Worm (Caenorhabditis elegans) whole organism, mixed stage, embryonic: Measurements from ENCODE around the gene F48G7.5.

Source experiments
- M03D4.4 ChIP-seq: sonication (generic microtip); optimal IDR thresholded peaks from 2 replicates; lab custom pipeline; 2017; ENCODE audit warnings: mild to moderate bottlenecking, missing genetic modification characterization, missing compliant biosample characterization
- bed-3 ChIP-seq: fragments of 200-800 bp; sonication (Bioruptor generic); optimal IDR thresholded peaks from 3 replicates; lab custom pipeline; 2018; ENCODE audit warnings: mild to moderate bottlenecking, missing genetic modification characterization, moderate library complexity, missing compliant biosample characterization
- blmp-1 ChIP-seq: fragments of 150-350 bp; optimal IDR thresholded peaks from 2 replicates; lab custom pipeline; 2014; ENCODE audit warnings: missing biosample characterization, missing genetic modification characterization
- ceh-39 ChIP-seq: fragments of 150-350 bp; optimal IDR thresholded peaks from 2 replicates; lab custom pipeline; 2014; ENCODE audit warnings: missing biosample characterization, missing genetic modification characterization
- ceh-43 ChIP-seq: fragments of 200-800 bp; sonication (Bioruptor generic); optimal IDR thresholded peaks from 2 replicates; lab custom pipeline; 2018; ENCODE audit warnings: mild to moderate bottlenecking, missing genetic modification characterization, moderate library complexity, missing compliant biosample characterization
- ceh-83 ChIP-seq: fragments of 200-800 bp; sonication (Bioruptor generic); optimal IDR thresholded peaks from 2 replicates; lab custom pipeline; 2018; ENCODE audit warnings: mild to moderate bottlenecking, missing genetic modification characterization, missing compliant biosample characterization
- ces-1 ChIP-seq: fragments of 150-350 bp; optimal IDR thresholded peaks from 2 replicates; lab custom pipeline; 2014; ENCODE audit warnings: missing biosample characterization, missing genetic modification reagents, missing genetic modification characterization
- cnd-1 ChIP-seq: fragments of 200-800 bp; sonication (Bioruptor generic); optimal IDR thresholded peaks from 2 replicates; lab custom pipeline; 2018; ENCODE audit warnings: mild to moderate bottlenecking, missing genetic modification characterization, missing compliant biosample characterization
- drap-1 ChIP-seq: fragments of 200-800 bp; sonication (Bioruptor generic); optimal IDR thresholded peaks from 3 replicates; lab custom pipeline; 2018; ENCODE audit warnings: mild to moderate bottlenecking, missing genetic modification characterization, missing compliant biosample characterization
- elt-1 ChIP-seq: sonication (generic microtip); optimal IDR thresholded peaks from 2 replicates; lab custom pipeline; 2017; ENCODE audit warnings: missing genetic modification characterization, mild to moderate bottlenecking, missing compliant biosample characterization, antibody characterized with exemption, moderate library complexity, borderline replicate concordance; ENCODE audit not compliant: insufficient read depth
- elt-3 ChIP-seq: fragments of 150-350 bp; optimal IDR thresholded peaks from 2 replicates; lab custom pipeline; 2014; ENCODE audit warnings: missing biosample characterization, missing genetic modification characterization
- flh-1 ChIP-seq: fragments of 200-800 bp; sonication (Bioruptor generic); optimal IDR thresholded peaks from 2 replicates; lab custom pipeline; 2018; ENCODE audit warnings: mild to moderate bottlenecking, missing genetic modification characterization, moderate library complexity, missing compliant biosample characterization
- hlh-1 ChIP-seq: fragments of 150-350 bp; optimal IDR thresholded peaks from 2 replicates; lab custom pipeline; 2014; ENCODE audit warnings: missing biosample characterization, missing genetic modification reagents, missing genetic modification characterization
- lin-13 ChIP-seq: fragments of 150-350 bp; optimal IDR thresholded peaks from 2 replicates; lab custom pipeline; 2014; ENCODE audit warnings: missing biosample characterization, missing genetic modification characterization
- lin-32 ChIP-seq: fragments of 200-800 bp; sonication (Bioruptor generic); optimal IDR thresholded peaks from 2 replicates; lab custom pipeline; 2018; ENCODE audit warnings: mild to moderate bottlenecking, missing genetic modification characterization, missing compliant biosample characterization
- lsy-2 ChIP-seq: fragments of 150-350 bp; optimal IDR thresholded peaks from 2 replicates; lab custom pipeline; 2014; ENCODE audit warnings: missing biosample characterization, missing genetic modification characterization
- mep-1 ChIP-seq: fragments of 150-350 bp; optimal IDR thresholded peaks from 2 replicates; lab custom pipeline; 2017; ENCODE audit warnings: missing biosample characterization, missing genetic modification reagents, missing genetic modification characterization, inconsistent platforms
- nhr-12 ChIP-seq: fragments of 150-350 bp; optimal IDR thresholded peaks from 2 replicates; lab custom pipeline; 2014; ENCODE audit warnings: missing biosample characterization, missing genetic modification characterization
- nhr-2 ChIP-seq: fragments of 150-350 bp; optimal IDR thresholded peaks from 2 replicates; lab custom pipeline; 2014; ENCODE audit warnings: missing biosample characterization, missing genetic modification characterization
- nhr-28 ChIP-seq: fragments of 150-350 bp; optimal IDR thresholded peaks from 2 replicates; lab custom pipeline; 2014; ENCODE audit warnings: missing biosample characterization, missing genetic modification characterization
- nhr-76 ChIP-seq: sonication (generic microtip); optimal IDR thresholded peaks from 2 replicates; lab custom pipeline; 2017; ENCODE audit warnings: missing biosample characterization, missing genetic modification characterization
- pha-4 ChIP-seq: fragments of 150-350 bp; optimal IDR thresholded peaks from 2 replicates; lab custom pipeline; 2018; ENCODE audit warnings: missing biosample characterization, missing genetic modification reagents, missing genetic modification characterization
- snpc-4 ChIP-seq: fragments of 150-350 bp; optimal IDR thresholded peaks from 2 replicates; lab custom pipeline; 2014; ENCODE audit warnings: missing biosample characterization, missing genetic modification characterization
- sptf-1 ChIP-seq: sonication (generic microtip); optimal IDR thresholded peaks from 2 replicates; lab custom pipeline; 2017; ENCODE audit warnings: mild to moderate bottlenecking, missing genetic modification characterization, moderate library complexity, missing compliant biosample characterization
- tbx-8 ChIP-seq: fragments of 200-800 bp; sonication (Bioruptor generic); optimal IDR thresholded peaks from 2 replicates; lab custom pipeline; 2018; ENCODE audit warnings: mild to moderate bottlenecking, missing genetic modification characterization, moderate library complexity, missing compliant biosample characterization
- unc-39 ChIP-seq: fragments of 150-350 bp; optimal IDR thresholded peaks from 2 replicates; lab custom pipeline; 2014; ENCODE audit warnings: missing biosample characterization, missing genetic modification characterization
- unc-62 ChIP-seq: fragments of 150-350 bp; optimal IDR thresholded peaks from 2 replicates; lab custom pipeline; 2014; ENCODE audit warnings: missing biosample characterization, missing genetic modification reagents, missing genetic modification characterization
- zip-8 ChIP-seq: fragments of 150-350 bp; optimal IDR thresholded peaks from 2 replicates; lab custom pipeline; 2014; ENCODE audit warnings: missing biosample characterization, missing genetic modification characterization
- ztf-11 ChIP-seq: fragments of 150-350 bp; optimal IDR thresholded peaks from 2 replicates; lab custom pipeline; 2014; ENCODE audit warnings: missing biosample characterization, missing genetic modification characterization

The F48G7.5 gene

DNA sequence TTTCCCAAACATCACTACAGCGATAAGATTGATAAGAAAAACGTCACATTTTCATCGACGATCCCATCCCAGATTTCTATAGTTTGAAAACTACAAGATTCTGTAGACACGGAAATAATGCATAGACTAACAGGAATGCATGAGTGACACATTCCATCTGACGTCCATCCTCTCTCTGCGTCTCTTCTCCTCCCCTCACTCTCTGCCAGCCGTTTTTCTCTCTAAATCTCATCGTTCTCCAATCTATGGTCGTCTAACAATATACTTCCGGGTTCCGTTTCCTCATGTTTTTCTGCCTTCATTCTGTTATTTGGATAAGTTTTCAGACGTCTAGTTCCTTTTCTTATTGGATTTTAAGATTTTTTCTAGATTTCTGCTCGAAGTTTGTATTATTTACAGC, 3.7 kb downstream of the F48G7.5 start, which contains the start of gene F48G7.4:
F48G7.4 (plus strand) TSS at position 400 of the 400 bp plus-strand sequence.
- peak; percentile 86 for TF ChIP-seq unc-62 (GFP tag; lab: Kevin White, UChicago)
- TF ChIP-seq cnd-1 (tag; lab: Kevin White, UChicago) = no peak

DNA sequence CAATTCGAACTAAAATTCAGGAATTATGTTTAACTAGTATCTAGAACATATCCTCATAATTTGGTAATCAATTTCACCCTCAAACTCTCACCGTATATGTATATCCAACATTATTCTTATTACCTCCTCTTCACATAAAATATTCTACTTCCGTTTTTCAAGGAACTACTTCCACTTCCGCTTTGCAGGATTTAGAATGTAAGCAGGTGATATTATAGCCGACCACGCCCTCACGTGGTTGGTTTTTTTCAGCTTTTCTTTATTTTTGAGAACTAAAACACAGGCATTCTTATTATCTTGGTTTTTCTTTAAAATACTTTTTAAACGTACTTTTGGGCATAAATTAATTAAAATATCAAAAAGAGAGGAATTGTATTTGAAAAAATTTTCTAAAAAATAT, 4.8 kb downstream of the F48G7.5 start:
- TF ChIP-seq flh-1 = no peak
- no peak for TF ChIP-seq M03D4.4 (tag; lab: Kevin White, UChicago)
- TF ChIP-seq elt-1 (tag; lab: Kevin White, UChicago) = no peak
- no peak for TF ChIP-seq ztf-11
- TF ChIP-seq drap-1 = no peak
- TF ChIP-seq snpc-4 (tag; lab: Kevin White, UChicago) = no peak
- no peak for TF ChIP-seq ceh-39 (tag; lab: Kevin White, UChicago)

DNA sequence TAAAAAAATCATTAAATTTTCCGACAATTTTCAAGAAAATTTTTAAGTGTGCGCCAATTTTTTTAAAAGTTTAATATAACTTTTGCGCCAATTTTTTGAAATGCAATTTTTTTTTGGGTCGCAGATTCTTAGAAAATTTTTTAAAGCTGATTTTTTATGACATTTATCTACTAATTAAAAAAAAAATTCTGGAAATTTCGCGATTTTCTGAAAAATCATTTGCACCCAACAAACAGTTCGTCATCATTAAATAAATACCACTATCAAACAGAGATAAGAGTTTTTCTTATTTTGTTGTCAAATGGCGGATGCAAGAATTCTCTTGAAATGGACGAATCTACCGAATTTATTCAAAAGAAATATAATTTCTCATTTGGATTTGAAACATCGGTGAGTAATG, 7.5 kb downstream of the F48G7.5 start, which contains the start of gene F48G7.13:
F48G7.13 (plus strand) TSS at position 301 of the 400 bp plus-strand sequence.
- TF ChIP-seq unc-39 (tag; lab: Kevin White, UChicago) = no peak
- TF ChIP-seq tbx-8 (GFP tag; lab: Kevin White, UChicago) = no peak
- no peak for TF ChIP-seq nhr-2 (tag; lab: Kevin White, UChicago)
- no peak for TF ChIP-seq mep-1
- no peak for TF ChIP-seq snpc-4 (tag; lab: Kevin White, UChicago)
- no peak for TF ChIP-seq zip-8 (tag; lab: Kevin White, UChicago)
- no peak for TF ChIP-seq M03D4.4 (tag; lab: Kevin White, UChicago)
- TF ChIP-seq bed-3 = no peak
- no peak for TF ChIP-seq ceh-83
- TF ChIP-seq unc-62 (GFP tag; lab: Kevin White, UChicago) = no peak
- TF ChIP-seq drap-1 = no peak
- no peak for TF ChIP-seq hlh-1 (tag; lab: Kevin White, UChicago)
- TF ChIP-seq nhr-28 = no peak
- no peak for TF ChIP-seq ceh-43 (GFP tag; lab: Kevin White, UChicago)
- TF ChIP-seq ztf-11 = no peak
- no peak for TF ChIP-seq lin-32 (GFP tag; lab: Kevin White, UChicago)

DNA sequence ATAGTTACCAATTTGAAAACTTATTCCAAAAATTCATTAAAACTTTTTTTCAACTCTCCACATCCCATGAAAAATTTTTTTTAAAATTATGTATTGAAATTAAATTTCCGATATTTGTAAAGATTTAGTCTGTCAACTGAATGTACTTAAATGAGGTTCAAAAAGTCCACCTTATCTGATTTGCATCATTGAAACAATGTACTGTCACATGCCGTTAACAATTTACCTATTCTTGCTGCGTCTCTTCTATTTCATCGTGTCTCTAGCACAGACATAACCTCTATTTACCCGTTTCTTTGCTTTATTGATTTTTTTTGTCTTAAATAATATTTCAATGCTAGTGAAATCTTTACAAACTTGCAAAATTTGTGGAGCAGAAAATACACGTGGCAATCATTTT, 12.5 kb downstream of the F48G7.5 start, which contains the start of gene nhr-90:
nhr-90 (plus strand) TSS at position 296 of the 400 bp plus-strand sequence.
- TF ChIP-seq lin-13 (tag; lab: Kevin White, UChicago) (no peak), sptf-1 (tag; lab: Kevin White, UChicago) (no peak), nhr-28 (no peak), nhr-76 (tag; lab: Kevin White, UChicago) (no peak), ceh-83 (no peak), ceh-43 (GFP tag; lab: Kevin White, UChicago) (no peak), blmp-1 (tag; lab: Kevin White, UChicago) (no peak)

DNA sequence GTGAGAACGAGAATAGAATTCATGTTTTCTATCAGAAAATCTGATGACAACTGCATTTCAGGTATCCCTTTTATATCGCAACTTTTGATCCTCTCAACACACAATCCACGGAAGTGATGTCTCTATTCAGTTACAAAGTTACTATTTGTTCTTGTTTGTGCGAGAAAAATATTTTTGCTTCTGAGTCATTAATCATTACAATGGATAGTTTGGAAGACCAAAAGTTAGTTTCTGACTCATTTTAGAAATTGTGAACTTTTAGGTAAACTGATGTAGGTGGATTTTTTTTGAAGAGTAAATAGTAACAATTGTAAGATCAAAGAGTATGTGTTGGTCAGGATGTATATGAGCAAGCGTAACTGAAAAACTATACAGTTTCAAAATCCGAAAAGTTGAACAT, 13.1 kb downstream of the F48G7.5 start, which contains the start of gene srlf-36:
srlf-36 (minus strand) TSS at position 101 of the 400 bp plus-strand sequence.
- TF ChIP-seq nhr-2 (tag; lab: Kevin White, UChicago) (no peak), cnd-1 (tag; lab: Kevin White, UChicago) (no peak), lin-32 (GFP tag; lab: Kevin White, UChicago) (no peak), ces-1 (GFP tag; lab: Kevin White, UChicago) (no peak), blmp-1 (tag; lab: Kevin White, UChicago) (no peak), nhr-76 (tag; lab: Kevin White, UChicago) (no peak)

DNA sequence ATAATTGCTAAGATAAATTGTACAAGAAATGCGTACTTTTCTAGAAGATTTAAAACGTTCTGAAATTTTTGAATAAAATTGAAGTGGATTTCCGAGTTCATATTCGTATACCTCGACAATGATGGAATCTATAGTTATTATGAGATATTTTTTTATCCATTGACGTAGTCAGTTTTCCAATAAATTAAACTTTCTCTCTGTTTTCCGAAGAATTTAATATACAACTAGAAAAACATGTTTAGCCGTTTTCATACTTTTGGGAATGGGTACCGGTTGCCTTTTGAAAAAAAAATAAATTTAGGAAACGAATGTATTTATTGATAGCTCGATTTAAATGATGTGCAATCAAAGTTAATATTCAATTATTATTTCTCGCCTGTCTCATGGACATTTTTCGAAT, 13.9 kb downstream of the F48G7.5 start, which contains the start of gene srw-109:
srw-109 (minus strand) TSS at position 101 of the 400 bp plus-strand sequence.
- TF ChIP-seq elt-1 (tag; lab: Kevin White, UChicago) = no peak
- TF ChIP-seq ceh-43 (GFP tag; lab: Kevin White, UChicago) = no peak
- no peak for TF ChIP-seq nhr-12
- no peak for TF ChIP-seq sptf-1 (tag; lab: Kevin White, UChicago)
- TF ChIP-seq lsy-2 (tag; lab: Kevin White, UChicago) = no peak
- TF ChIP-seq tbx-8 (GFP tag; lab: Kevin White, UChicago) = no peak
- TF ChIP-seq M03D4.4 (tag; lab: Kevin White, UChicago) = no peak
- TF ChIP-seq flh-1 = no peak
- TF ChIP-seq drap-1 = no peak
- no peak for TF ChIP-seq hlh-1 (tag; lab: Kevin White, UChicago)
- no peak for TF ChIP-seq cnd-1 (tag; lab: Kevin White, UChicago)
- TF ChIP-seq elt-3 (tag; lab: Kevin White, UChicago) = no peak
- TF ChIP-seq pha-4 (tag; lab: Kevin White, UChicago) = no peak
- TF ChIP-seq ceh-83 = no peak
- TF ChIP-seq lin-32 (GFP tag; lab: Kevin White, UChicago) = no peak
- TF ChIP-seq zip-8 (tag; lab: Kevin White, UChicago) = no peak
